Worm (Caenorhabditis elegans) whole organism, L3 larva: ENCODE measurements around the gene B0457.6.

Source experiments
- ZK546.5 ChIP-seq: sonication (generic microtip); optimal IDR thresholded peaks from 2 replicates; lab custom pipeline; 2017; ENCODE audit warnings: missing biosample characterization, missing genetic modification characterization
- ama-1 ChIP-seq: fragments of 150-350 bp; optimal IDR thresholded peaks from 2 replicates; lab custom pipeline; 2018
- eor-1 ChIP-seq, 2 experiments: fragments of 150-350 bp; optimal IDR thresholded peaks; 2 replicates each; lab custom pipeline; 2014 to 2018; ENCODE audit warnings: missing biosample characterization in 2 of 2, missing genetic modification characterization in 2 of 2
- lin-39 ChIP-seq: fragments of 150-350 bp; optimal IDR thresholded peaks from 2 replicates; lab custom pipeline; 2018; ENCODE audit warnings: missing biosample characterization, missing genetic modification reagents, missing genetic modification characterization
- nhr-237 ChIP-seq: fragments of 150-350 bp; optimal IDR thresholded peaks from 2 replicates; lab custom pipeline; 2014; ENCODE audit warnings: missing biosample characterization, missing genetic modification characterization
- nhr-77 ChIP-seq: fragments of 150-350 bp; optimal IDR thresholded peaks from 2 replicates; lab custom pipeline; 2014; ENCODE audit warnings: missing biosample characterization, missing genetic modification characterization
- tbx-2 ChIP-seq: sonication (generic microtip); optimal IDR thresholded peaks from 2 replicates; lab custom pipeline; 2016; ENCODE audit warnings: mild to moderate bottlenecking, missing genetic modification characterization, missing compliant biosample characterization
- unc-62 ChIP-seq: fragments of 150-350 bp; sonication (generic microtip); optimal IDR thresholded peaks from 4 replicates; lab custom pipeline; 2014; ENCODE audit warnings: missing biosample characterization, missing genetic modification reagents, missing genetic modification characterization

DNA sequence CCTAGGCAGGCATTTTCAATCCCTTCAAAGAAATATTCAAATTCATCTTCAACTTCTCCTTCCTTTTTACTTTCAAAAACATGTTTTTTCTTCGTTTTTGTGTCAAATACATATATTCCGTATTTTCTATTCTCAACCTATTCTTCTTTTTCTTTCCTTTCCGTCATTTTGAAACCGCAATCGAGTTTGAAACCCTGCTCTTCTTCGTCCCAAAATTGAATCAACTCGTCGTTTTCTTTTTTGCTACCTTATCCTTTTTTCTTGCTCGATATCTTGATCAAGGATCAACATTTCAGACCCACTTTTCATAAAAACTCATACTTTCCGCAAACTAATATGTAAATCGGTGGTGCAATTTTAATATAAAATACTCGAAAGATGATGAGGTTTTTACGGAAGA lies 22.9 kb downstream of the B0457.6 start:
- TF ChIP-seq eor-1 (tag; optimal IDR thresholded peaks at IDR 0.05; lab: Kevin White, UChicago): no peak
- TF ChIP-seq unc-62 (GFP tag; lab: Kevin White, UChicago): no peak
- TF ChIP-seq tbx-2: no peak
- no peak for TF ChIP-seq nhr-237
- TF ChIP-seq ZK546.5 (tag; lab: Kevin White, UChicago): no peak
- no peak for TF ChIP-seq lin-39 (tag; lab: Kevin White, UChicago)
- TF ChIP-seq nhr-77 (tag; lab: Kevin White, UChicago): no peak
- TF ChIP-seq ama-1 (lab: Kevin White, UChicago): no peak
